Fruit fly (Drosophila melanogaster) whole organism, embryonic: ENCODE results near the gene Stt3B.

Experiments
- CG10267 ChIP-seq: fragments of 200-800 bp; sonication (Bioruptor generic); optimal IDR thresholded peaks from 2 replicates; lab custom pipeline; 2018; ENCODE audit warnings: missing biosample characterization, mild to moderate bottlenecking, missing genetic modification characterization, moderate library complexity
- CG10274 ChIP-seq: fragments of 200-800 bp; sonication (Bioruptor generic); optimal IDR thresholded peaks from 3 replicates; lab custom pipeline; 2017; ENCODE audit warnings: missing biosample characterization, mild to moderate bottlenecking, missing genetic modification characterization
- CG12391 ChIP-seq: fragments of 200-800 bp; sonication (Bioruptor generic); optimal IDR thresholded peaks from 3 replicates; lab custom pipeline; 2018; ENCODE audit warnings: missing biosample characterization, mild to moderate bottlenecking, missing genetic modification characterization, moderate library complexity
- CG14014 ChIP-seq: fragments of 200-800 bp; sonication (Bioruptor generic); IDR thresholded peaks from 2 replicates; pipeline ENCODE4 v1.3.6; 2022; ENCODE audit warnings: missing biosample characterization, missing genetic modification characterization
- CG14710 ChIP-seq: fragments of 200-800 bp; sonication (Bioruptor generic); optimal IDR thresholded peaks from 3 replicates; lab custom pipeline; 2019; ENCODE audit warnings: missing biosample characterization, mild to moderate bottlenecking, missing genetic modification characterization, moderate library complexity
- CG15011 ChIP-seq: fragments of 200-800 bp; sonication (Bioruptor generic); optimal IDR thresholded peaks from 3 replicates; lab custom pipeline; 2018; ENCODE audit warnings: missing biosample characterization, mild to moderate bottlenecking, missing genetic modification characterization
- CG15479 ChIP-seq: fragments of 200-800 bp; sonication (Bioruptor generic); optimal IDR thresholded peaks from 3 replicates; lab custom pipeline; 2019; ENCODE audit warnings: missing biosample characterization, mild to moderate bottlenecking, missing genetic modification characterization, moderate library complexity
- CG17328 ChIP-seq: fragments of 200-800 bp; sonication (Bioruptor generic); IDR thresholded peaks from 2 replicates; pipeline ENCODE4 v1.3.6; 2022; ENCODE audit warnings: missing biosample characterization, missing genetic modification characterization
- CG17568 ChIP-seq: fragments of 200-800 bp; sonication (Bioruptor generic); optimal IDR thresholded peaks from 2 replicates; lab custom pipeline; 2018; ENCODE audit warnings: missing biosample characterization, mild to moderate bottlenecking, missing genetic modification characterization, moderate library complexity
- CG17912 ChIP-seq: fragments of 200-800 bp; sonication (Bioruptor generic); optimal IDR thresholded peaks from 2 replicates; lab custom pipeline; 2018; ENCODE audit warnings: missing biosample characterization, mild to moderate bottlenecking, missing genetic modification characterization
- CG2199 ChIP-seq: fragments of 200-800 bp; sonication (Bioruptor generic); IDR thresholded peaks from 3 replicates; pipeline ENCODE4 v1.3.6; 2022; ENCODE audit warnings: missing biosample characterization, missing genetic modification characterization
- CG2875 ChIP-seq: fragments of 200-800 bp; sonication (Bioruptor generic); optimal IDR thresholded peaks from 2 replicates; lab custom pipeline; 2017; ENCODE audit warnings: missing biosample characterization, mild to moderate bottlenecking, missing genetic modification characterization, missing genetic modification reagents
- CG34224 ChIP-seq: fragments of 200-800 bp; sonication (Bioruptor generic); IDR thresholded peaks from 3 replicates; pipeline ENCODE4 v1.3.6; 2022; ENCODE audit warnings: missing biosample characterization, missing genetic modification characterization; ENCODE audit not compliant: partially characterized antibody
- CG4854 ChIP-seq: fragments of 200-800 bp; sonication (Bioruptor generic); optimal IDR thresholded peaks from 2 replicates; lab custom pipeline; 2016; ENCODE audit warnings: missing biosample characterization, missing genetic modification characterization, inconsistent platforms
- CG6272 ChIP-seq: fragments of 200-800 bp; sonication (Bioruptor generic); IDR thresholded peaks from 2 replicates; pipeline ENCODE4 v1.3.6; 2022; ENCODE audit warnings: missing biosample characterization, missing genetic modification characterization
- CG6765 ChIP-seq: fragments of 200-800 bp; sonication (Bioruptor generic); optimal IDR thresholded peaks from 3 replicates; lab custom pipeline; 2017; ENCODE audit warnings: missing biosample characterization, mild to moderate bottlenecking, missing genetic modification characterization
- CG6813 ChIP-seq: fragments of 200-800 bp; sonication (Bioruptor generic); optimal IDR thresholded peaks from 2 replicates; lab custom pipeline; 2017; ENCODE audit warnings: missing biosample characterization, missing genetic modification characterization, mild to moderate bottlenecking, moderate library complexity, missing genetic modification reagents
- CG7556 ChIP-seq: fragments of 200-800 bp; sonication (Bioruptor generic); optimal IDR thresholded peaks from 2 replicates; lab custom pipeline; 2017; ENCODE audit warnings: missing biosample characterization, mild to moderate bottlenecking, missing genetic modification characterization
- CG7745 ChIP-seq: fragments of 200-800 bp; sonication (Bioruptor generic); optimal IDR thresholded peaks from 2 replicates; lab custom pipeline; 2018; ENCODE audit warnings: missing biosample characterization, mild to moderate bottlenecking, missing genetic modification characterization, moderate library complexity
- CG8089 ChIP-seq: fragments of 200-800 bp; sonication (Bioruptor generic); optimal IDR thresholded peaks from 3 replicates; lab custom pipeline; 2016; ENCODE audit warnings: missing biosample characterization, missing genetic modification characterization
- CG8359 ChIP-seq: fragments of 200-800 bp; sonication (Bioruptor generic); optimal IDR thresholded peaks from 2 replicates; lab custom pipeline; 2017; ENCODE audit warnings: missing biosample characterization, mild to moderate bottlenecking, missing genetic modification characterization, borderline replicate concordance
- CHES-1-like ChIP-seq: fragments of 200-800 bp; sonication (Bioruptor generic); optimal IDR thresholded peaks from 2 replicates; lab custom pipeline; 2016; ENCODE audit warnings: missing biosample characterization, missing genetic modification characterization
- E2f1 ChIP-seq: fragments of 200-800 bp; sonication (Bioruptor generic); IDR thresholded peaks from 2 replicates; pipeline ENCODE4 v1.3.6; 2022; ENCODE audit warnings: missing biosample characterization, missing genetic modification characterization
- Fer2 ChIP-seq: fragments of 200-800 bp; sonication (Bioruptor generic); optimal IDR thresholded peaks from 2 replicates; lab custom pipeline; 2018; ENCODE audit warnings: missing biosample characterization, mild to moderate bottlenecking, missing genetic modification characterization, moderate library complexity
- GATAe ChIP-seq: fragments of 200-800 bp; sonication (Bioruptor generic); conservative IDR thresholded peaks from 2 replicates; pipeline ENCODE4 v1.3.6; 2022; ENCODE audit warnings: missing biosample characterization, missing genetic modification characterization
- Lhr ChIP-seq: fragments of 200-800 bp; sonication (Bioruptor generic); optimal IDR thresholded peaks from 3 replicates; lab custom pipeline; 2017; ENCODE audit warnings: mild to moderate bottlenecking, missing biosample characterization, missing genetic modification reagents, missing genetic modification characterization
- NC2α ChIP-seq: fragments of 200-800 bp; sonication (Bioruptor generic); optimal IDR thresholded peaks from 2 replicates; lab custom pipeline; 2016; ENCODE audit warnings: missing biosample characterization, missing genetic modification characterization
- NK7.1 ChIP-seq: fragments of 200-800 bp; sonication (Bioruptor generic); optimal IDR thresholded peaks from 3 replicates; lab custom pipeline; 2016; ENCODE audit warnings: missing biosample characterization, missing genetic modification characterization
- Oaz ChIP-seq: fragments of 200-800 bp; sonication (Bioruptor generic); IDR thresholded peaks from 2 replicates; pipeline ENCODE4 v1.3.6; 2022; ENCODE audit warnings: missing biosample characterization, missing genetic modification characterization
- Pdp1 ChIP-seq, 2 experiments: fragments of 200-800 bp; sonication (Bioruptor generic); optimal IDR thresholded peaks; 3 replicates each; lab custom pipeline; 2016; ENCODE audit warnings: missing biosample characterization in 2 of 2, missing genetic modification characterization in 2 of 2, mild to moderate bottlenecking in 1 of 2, moderate library complexity in 1 of 2
- Side ChIP-seq: fragments of 200-800 bp; sonication (Bioruptor generic); optimal IDR thresholded peaks from 2 replicates; lab custom pipeline; 2016; ENCODE audit warnings: missing biosample characterization, missing genetic modification characterization
- Stat92E ChIP-seq, 3 experiments: fragments of >200 bp in 2 of 3; fragments of 200-800 bp in 1 of 3; sonication (Bioruptor generic) in 1 of 3; optimal IDR thresholded peaks; 2 replicates each; lab custom pipeline; 2017 to 2019; ENCODE audit warnings: missing biosample characterization in 3 of 3, missing genetic modification characterization in 3 of 3, mild to moderate bottlenecking in 1 of 3, moderate library complexity in 1 of 3
- Xbp1 ChIP-seq: fragments of 200-800 bp; sonication (Bioruptor generic); optimal IDR thresholded peaks from 3 replicates; lab custom pipeline; 2016; ENCODE audit warnings: missing biosample characterization, mild to moderate bottlenecking, missing genetic modification characterization
- az2 ChIP-seq: fragments of 200-800 bp; sonication (Bioruptor generic); optimal IDR thresholded peaks from 3 replicates; lab custom pipeline; 2016; ENCODE audit warnings: missing biosample characterization, missing genetic modification characterization
- bbx ChIP-seq: fragments of 200-800 bp; sonication (Bioruptor generic); IDR thresholded peaks from 2 replicates; pipeline ENCODE4 v1.3.6; 2022; ENCODE audit warnings: missing biosample characterization, missing genetic modification characterization; ENCODE audit not compliant: partially characterized antibody
- ci ChIP-seq: fragments of 200-800 bp; sonication (Bioruptor generic); IDR thresholded peaks from 3 replicates; pipeline ENCODE4 v1.3.6; 2022; ENCODE audit warnings: missing biosample characterization, missing genetic modification characterization
- cwo ChIP-seq: fragments of 200-800 bp; sonication (Bioruptor generic); optimal IDR thresholded peaks from 3 replicates; lab custom pipeline; 2017; ENCODE audit warnings: missing biosample characterization, missing genetic modification characterization, mild to moderate bottlenecking, moderate library complexity, missing genetic modification reagents
- disco-r ChIP-seq: fragments of 200-800 bp; sonication (Bioruptor generic); optimal IDR thresholded peaks from 2 replicates; lab custom pipeline; 2016; ENCODE audit warnings: missing biosample characterization, missing genetic modification characterization
- dysf ChIP-seq: fragments of 200-800 bp; sonication (Bioruptor generic); IDR thresholded peaks from 3 replicates; pipeline ENCODE4 v1.3.6; 2022; ENCODE audit warnings: missing biosample characterization, missing genetic modification characterization
- gcm2 ChIP-seq: fragments of 200-800 bp; sonication (Bioruptor generic); optimal IDR thresholded peaks from 2 replicates; lab custom pipeline; 2016; ENCODE audit warnings: missing biosample characterization, missing genetic modification characterization
- jing ChIP-seq: fragments of 200-800 bp; sonication (Bioruptor generic); optimal IDR thresholded peaks from 2 replicates; lab custom pipeline; 2018; ENCODE audit warnings: missing biosample characterization, mild to moderate bottlenecking, missing genetic modification characterization
- otp ChIP-seq: fragments of 200-800 bp; sonication (Bioruptor generic); IDR thresholded peaks from 3 replicates; pipeline ENCODE4, ENCODE4 v1.3.6; 2022; ENCODE audit warnings: missing biosample characterization, missing genetic modification characterization
- phol ChIP-seq: fragments of 200-800 bp; sonication (Bioruptor generic); optimal IDR thresholded peaks from 3 replicates; lab custom pipeline; 2018; ENCODE audit warnings: missing biosample characterization, mild to moderate bottlenecking, missing genetic modification characterization, moderate library complexity
- pzg ChIP-seq: fragments of 200-800 bp; sonication (Bioruptor generic); optimal IDR thresholded peaks from 3 replicates; lab custom pipeline; 2018; ENCODE audit warnings: missing biosample characterization, mild to moderate bottlenecking, missing genetic modification characterization, moderate library complexity
- rib ChIP-seq: fragments of 200-800 bp; sonication (Bioruptor generic); IDR thresholded peaks from 2 replicates; pipeline ENCODE4 v1.3.6; 2022; ENCODE audit warnings: missing biosample characterization, missing genetic modification characterization
- seq ChIP-seq: fragments of 200-800 bp; sonication (Bioruptor generic); IDR thresholded peaks from 2 replicates; pipeline ENCODE4 v1.3.6; 2022; ENCODE audit warnings: missing biosample characterization, missing genetic modification characterization
- sisA ChIP-seq: fragments of 200-800 bp; sonication (Bioruptor generic); IDR thresholded peaks from 2 replicates; pipeline ENCODE4 v1.3.6; 2022; ENCODE audit warnings: missing biosample characterization, missing genetic modification characterization
- vfl ChIP-seq: fragments of 200-800 bp; sonication (Bioruptor generic); optimal IDR thresholded peaks from 2 replicates; lab custom pipeline; 2016; ENCODE audit warnings: missing biosample characterization, missing genetic modification characterization
- vvl ChIP-seq: fragments of 200-800 bp; sonication (Bioruptor generic); IDR thresholded peaks from 2 replicates; pipeline ENCODE4 v1.3.6; 2022; ENCODE audit warnings: missing biosample characterization, missing genetic modification characterization

Stt3B gene

DNA sequence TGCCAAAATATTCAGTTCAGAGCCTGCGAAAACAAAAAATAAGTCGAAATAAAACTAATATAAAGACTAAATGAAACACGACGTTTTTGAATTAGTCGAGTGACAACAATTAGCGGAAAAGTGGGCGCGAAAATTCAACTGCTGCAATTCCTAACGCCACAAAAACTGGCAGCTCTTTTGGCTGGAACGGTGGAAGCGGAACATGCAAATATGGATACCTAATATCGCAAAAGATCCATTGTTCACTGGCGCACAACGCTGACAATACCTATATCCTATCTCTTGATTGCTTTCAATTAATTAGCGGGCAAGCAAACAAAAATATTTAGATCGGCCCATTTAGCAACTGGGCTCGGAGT lies 20.1 kb downstream of the Stt3B start, which contains the start of gene CG11791 (continued):
- TF ChIP-seq CG15011 (GFP tag; lab: Kevin White, UChicago), result no peak
- no peak for TF ChIP-seq cwo (GFP tag; lab: Kevin White, UChicago)
- no peak for TF ChIP-seq sisA (GFP tag; lab: Robert Waterston, UW)

DNA sequence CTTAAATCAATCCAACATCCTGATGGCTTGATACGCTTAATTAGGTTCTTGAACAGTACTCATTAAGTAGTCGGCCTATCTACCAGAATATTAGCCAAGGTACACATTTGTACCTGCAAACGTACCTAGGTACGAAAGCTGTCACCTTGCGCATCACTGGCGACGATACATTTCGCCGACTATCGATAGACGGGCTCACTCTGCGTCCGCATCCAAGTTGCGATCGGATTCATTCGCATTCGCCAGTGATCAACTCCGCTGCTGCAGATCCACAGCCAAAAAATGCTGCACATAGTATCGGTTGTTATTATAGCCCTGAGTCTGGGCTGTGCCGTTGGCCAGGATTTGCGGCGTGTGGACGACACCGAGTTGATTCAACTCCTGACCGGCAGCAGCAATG lies 21.9 kb downstream of the Stt3B start, which contains the start of gene CG11790:
Gene CG11790, plus strand, starts transcription at position 203 of the 400 bp plus-strand sequence.
- TF ChIP-seq otp (GFP tag; lab: Robert Waterston, UW) (no peak), phol (no peak), CG6813 (GFP tag; lab: Kevin White, UChicago) (no peak), CG8089 (no peak), CG14710 (no peak), CG6272 (no peak), Oaz (no peak), CG7745 (tag; lab: Kevin White, UChicago) (no peak), Side (GFP tag; lab: Kevin White, UChicago) (no peak), CG7556 (GFP tag; lab: Kevin White, UChicago) (no peak), jing (GFP tag; lab: Kevin White, UChicago) (no peak), GATAe (GFP tag; lab: Robert Waterston, UW) (no peak), NK7.1 (no peak), CG10274 (GFP tag; lab: Kevin White, UChicago) (no peak), Fer2 (no peak), CG15479 (GFP tag; lab: Kevin White, UChicago) (no peak), Stat92E (GFP tag; optimal IDR thresholded peaks at IDR 0.05; lab: Kevin White, UChicago) (no peak), CG2199 (no peak), pzg (GFP tag; lab: Kevin White, UChicago) (peak; percentile 63), CG2875 (GFP tag; lab: Kevin White, UChicago) (no peak), ci (GFP tag; lab: Robert Waterston, UW) (peak; percentile 59; the same call in 2 of the 3 replicates), disco-r (GFP tag; lab: Kevin White, UChicago) (no peak), CG8359 (GFP tag; lab: Kevin White, UChicago) (no peak), seq (GFP tag; lab: Robert Waterston, UW) (no peak), CG17912 (GFP tag; lab: Kevin White, UChicago) (no peak), vfl (GFP tag; lab: Kevin White, UChicago) (no peak), Lhr (no peak), CHES-1-like (GFP tag; lab: Kevin White, UChicago) (no peak), CG34224 (GFP tag; lab: Robert Waterston, UW) (peak; percentile 77), NC2α (GFP tag; lab: Kevin White, UChicago) (no peak), CG4854 (GFP tag; lab: Kevin White, UChicago) (no peak), CG14014 (GFP tag; lab: Robert Waterston, UW) (0 out of 2 replicates have a peak, but pooled peaks have one; percentile 26), vvl (GFP tag; lab: Robert Waterston, UW) (peak; percentile 20; the same call in 1 of the 2 replicates), CG10267 (tag; lab: Kevin White, UChicago) (no peak), rib (no peak), Xbp1 (GFP tag; lab: Kevin White, UChicago) (no peak), Pdp1 (GFP tag; optimal IDR thresholded peaks at IDR 0.05; lab: Kevin White, UChicago) (no peak), dysf (GFP tag; lab: Robert Waterston, UW) (no peak), bbx (GFP tag; lab: Robert Waterston, UW) (peak; percentile 85), CG17568 (no peak), CG17328 (GFP tag; lab: Robert Waterston, UW) (no peak), az2 (GFP tag; lab: Kevin White, UChicago) (no peak), CG12391 (no peak), E2f1 (GFP tag; lab: Robert Waterston, UW) (no peak), CG6765 (GFP tag; lab: Kevin White, UChicago) (no peak), gcm2 (GFP tag; lab: Kevin White, UChicago) (no peak)
